Worm (Caenorhabditis elegans): ENCODE measurements around the gene Y46G5A.7.
"Not testable (repeated sequence)": the region's sequence is repeated elsewhere in the genome, so short reads cannot be mapped to it uniquely, and the experiment has no call there.

Y46G5A.7 gene

ce11 chrII:12767258-12767824 lies 11.2 kb upstream of the Y46G5A.7 start:
- TF ChIP-seq unc-62 (GFP tag; optimal IDR thresholded peaks at IDR 0.05): no peak

- TF ChIP-seq unc-62 (GFP tag; optimal IDR thresholded peaks at IDR 0.05): no peak
These were observed 10.5 kb upstream of the Y46G5A.7 start for ce11 chrII:12766443-12767188.

ce11 chrII:12764476-12764875 lies 8.3 kb upstream of the Y46G5A.7 start:
- no peak for TF ChIP-seq unc-62 (GFP tag; optimal IDR thresholded peaks at IDR 0.05)

- no peak for TF ChIP-seq unc-62 (GFP tag; optimal IDR thresholded peaks at IDR 0.05)
These were observed 4.4 kb upstream of the Y46G5A.7 start, which contains the start of gene cnp-2 for ce11 chrII:12760497-12760896. Gene cnp-2, plus strand, starts transcription at chrII:12760797.

- TF ChIP-seq unc-62 (GFP tag; optimal IDR thresholded peaks at IDR 0.05): not testable (repeated sequence)
These were observed 2.4 kb downstream of the Y46G5A.7 start, which contains the start of gene Y46G5A.39 for ce11 chrII:12753725-12754124. Gene Y46G5A.39, minus strand, starts transcription at chrII:12753825.

- TF ChIP-seq unc-62 (GFP tag; optimal IDR thresholded peaks at IDR 0.05): no peak
These were observed 16.8 kb downstream of the Y46G5A.7 start for ce11 chrII:12739306-12739705.

- no peak for TF ChIP-seq unc-62 (GFP tag; optimal IDR thresholded peaks at IDR 0.05)
These were observed 17.6 kb downstream of the Y46G5A.7 start, which contains the start of gene pisy-1 for ce11 chrII:12738284-12739201. Gene pisy-1, minus strand, starts transcription at chrII:12738334.

- TF ChIP-seq unc-62 (GFP tag; optimal IDR thresholded peaks at IDR 0.05): no peak
These were observed 19.6 kb downstream of the Y46G5A.7 start, which contains the start of gene snrp-200 for ce11 chrII:12736579-12736978. Gene snrp-200, minus strand, starts transcription at chrII:12736910.

- TF ChIP-seq unc-62 (GFP tag; optimal IDR thresholded peaks at IDR 0.05): no peak
These were observed 26.2 kb downstream of the Y46G5A.7 start for ce11 chrII:12729952-12730351.

- no peak for TF ChIP-seq unc-62 (GFP tag; optimal IDR thresholded peaks at IDR 0.05)
These were observed 27.5 kb downstream of the Y46G5A.7 start for ce11 chrII:12728608-12729007.

- TF ChIP-seq unc-62 (GFP tag; optimal IDR thresholded peaks at IDR 0.05): no peak
These were observed 28.3 kb downstream of the Y46G5A.7 start for ce11 chrII:12727871-12728270.

ce11 chrII:12726704-12727103 lies 29.4 kb downstream of the Y46G5A.7 start:
- TF ChIP-seq unc-62 (GFP tag; optimal IDR thresholded peaks at IDR 0.05): no peak

ce11 chrII:12722685-12723287 lies 33.3 kb downstream of the Y46G5A.7 start:
- TF ChIP-seq unc-62 (GFP tag; optimal IDR thresholded peaks at IDR 0.05): no peak

ce11 chrII:12722049-12722448 lies 34.1 kb downstream of the Y46G5A.7 start:
- TF ChIP-seq unc-62 (GFP tag; optimal IDR thresholded peaks at IDR 0.05): no peak

ce11 chrII:12715757-12716350 lies 40.3 kb downstream of the Y46G5A.7 start:
- TF ChIP-seq unc-62 (GFP tag; optimal IDR thresholded peaks at IDR 0.05): no peak
